Worm (Caenorhabditis elegans) whole organism, L2 larva: Measurements from ENCODE around the gene cct-1.

Source experiments
- aly-2 ChIP-seq: fragments of 150-350 bp; optimal IDR thresholded peaks from 2 replicates; lab custom pipeline; 2014; ENCODE audit warnings: missing biosample characterization, missing genetic modification characterization
- blmp-1 ChIP-seq: sonication (generic microtip); optimal IDR thresholded peaks from 2 replicates; lab custom pipeline; 2017; ENCODE audit warnings: missing genetic modification characterization, mild to moderate bottlenecking, missing compliant biosample characterization, antibody characterized with exemption, moderate library complexity; ENCODE audit not compliant: insufficient read depth
- ceh-16 ChIP-seq: fragments of 150-350 bp; optimal IDR thresholded peaks from 2 replicates; lab custom pipeline; 2014; ENCODE audit warnings: missing biosample characterization, missing genetic modification characterization
- egl-27 ChIP-seq: sonication (generic microtip); optimal IDR thresholded peaks from 3 replicates; lab custom pipeline; 2017; ENCODE audit warnings: missing biosample characterization, missing genetic modification reagents, missing genetic modification characterization
- fos-1 ChIP-seq: fragments of 150-350 bp; optimal IDR thresholded peaks from 2 replicates; lab custom pipeline; 2014; ENCODE audit warnings: missing biosample characterization, missing genetic modification characterization
- nhr-237 ChIP-seq: fragments of 150-350 bp; optimal IDR thresholded peaks from 2 replicates; lab custom pipeline; 2014; ENCODE audit warnings: missing biosample characterization, missing genetic modification characterization
- nhr-6 ChIP-seq: fragments of 150-350 bp; optimal IDR thresholded peaks from 2 replicates; lab custom pipeline; 2014; ENCODE audit warnings: missing biosample characterization, missing genetic modification characterization
- nhr-77 ChIP-seq: fragments of 150-350 bp; optimal IDR thresholded peaks from 2 replicates; lab custom pipeline; 2014; ENCODE audit warnings: missing biosample characterization, missing genetic modification characterization
- snpc-4 ChIP-seq: fragments of 150-350 bp; optimal IDR thresholded peaks from 2 replicates; lab custom pipeline; 2014; ENCODE audit warnings: missing biosample characterization, missing genetic modification characterization
- zag-1 ChIP-seq: fragments of 150-350 bp; optimal IDR thresholded peaks from 2 replicates; lab custom pipeline; 2014; ENCODE audit warnings: missing biosample characterization, missing genetic modification characterization

DNA sequence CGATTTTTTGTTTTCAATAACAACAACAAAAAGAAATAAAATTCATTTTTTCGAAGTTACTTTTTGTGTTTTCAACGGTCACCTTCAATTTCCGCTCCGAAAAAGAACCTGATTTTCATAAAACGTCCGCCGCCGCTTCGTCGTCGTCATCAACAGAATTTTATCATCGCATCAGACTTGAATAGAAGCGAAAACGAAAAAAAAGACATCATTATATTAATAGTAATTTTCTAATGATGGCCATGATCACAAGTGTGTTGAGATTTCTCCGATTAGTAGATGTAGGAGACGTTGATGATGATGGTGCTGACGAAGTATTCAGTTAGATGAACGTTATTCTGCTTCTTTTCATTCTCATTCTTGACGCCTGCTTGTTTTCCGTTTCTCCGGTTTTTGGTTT is 38.7 kb downstream of the cct-1 start:
- no peak for TF ChIP-seq snpc-4 (tag; lab: Kevin White, UChicago)
- no peak for TF ChIP-seq zag-1 (tag; lab: Kevin White, UChicago)
- no peak for TF ChIP-seq ceh-16 (tag; lab: Kevin White, UChicago)
- TF ChIP-seq nhr-237 (tag; lab: Kevin White, UChicago) = no peak
- no peak for TF ChIP-seq blmp-1 (tag; lab: Kevin White, UChicago)
- TF ChIP-seq aly-2 = no peak
- TF ChIP-seq fos-1 (tag; lab: Kevin White, UChicago) = no peak
- no peak for TF ChIP-seq egl-27 (tag; lab: Kevin White, UChicago)
- no peak for TF ChIP-seq nhr-6 (tag; lab: Kevin White, UChicago)
- TF ChIP-seq nhr-77 (tag; lab: Kevin White, UChicago) = no peak
